Worm (Caenorhabditis elegans) whole organism, L1 larva: ENCODE results near the gene agr-1.

Experiments
- ama-1 ChIP-seq: fragments of 150-350 bp; optimal IDR thresholded peaks from 2 replicates; lab custom pipeline; 2014
- elt-2 ChIP-seq: sonication (generic microtip); optimal IDR thresholded peaks from 2 replicates; lab custom pipeline; 2016; ENCODE audit warnings: missing genetic modification characterization, mild to moderate bottlenecking, inconsistent platforms, missing compliant biosample characterization, missing genetic modification reagents
- fkh-10 ChIP-seq: sonication (generic microtip); optimal IDR thresholded peaks from 2 replicates; lab custom pipeline; 2017; ENCODE audit warnings: missing biosample characterization, missing genetic modification reagents, missing genetic modification characterization
- mep-1 ChIP-seq: fragments of 150-350 bp; optimal IDR thresholded peaks from 2 replicates; lab custom pipeline; 2014; ENCODE audit warnings: missing biosample characterization, missing genetic modification characterization
- nhr-90 ChIP-seq: sonication (generic microtip); optimal IDR thresholded peaks from 2 replicates; lab custom pipeline; 2016; ENCODE audit warnings: mild to moderate bottlenecking, missing genetic modification characterization, missing compliant biosample characterization; ENCODE audit not compliant: poor library complexity

DNA sequence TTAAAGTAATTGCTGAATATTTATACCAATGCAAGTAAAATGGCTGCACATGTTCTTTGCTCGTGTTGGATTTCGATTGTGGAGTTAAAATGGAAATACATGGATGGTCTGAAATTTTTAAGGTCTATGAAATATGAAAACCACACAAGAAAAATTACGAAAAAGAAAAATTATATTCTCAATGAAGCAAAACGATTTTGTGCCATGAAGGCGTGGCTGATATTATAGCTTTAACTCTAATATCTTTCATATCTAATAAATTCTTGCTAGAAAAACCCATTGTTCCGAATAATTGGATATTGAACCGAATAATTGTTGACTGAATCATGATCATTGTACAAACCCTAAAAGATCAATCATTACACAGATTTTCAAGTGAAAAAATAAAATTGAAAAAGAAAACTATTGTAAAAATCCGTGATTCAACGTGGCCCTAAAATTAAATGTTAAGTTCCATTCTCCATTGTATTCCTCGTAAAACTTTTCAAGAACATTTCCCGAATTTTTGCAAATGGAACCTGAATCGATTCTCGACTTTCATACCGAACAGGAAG, 20.2 kb downstream of the agr-1 start, which contains the start of the genes srx-95 and fis-1:
- no peak for TF ChIP-seq fkh-10 (GFP tag; lab: Kevin White, UChicago)
- TF ChIP-seq mep-1, result no peak
- no peak for TF ChIP-seq nhr-90 (tag; lab: Kevin White, UChicago)
- no peak for TF ChIP-seq ama-1 (lab: Kevin White, UChicago)
- no peak for TF ChIP-seq elt-2 (tag; lab: Kevin White, UChicago)
